Worm (Caenorhabditis elegans) whole organism, midembryonic: ENCODE results near the gene Y66D12A.3.

Source experiments
- med-1 ChIP-seq: sonication (generic microtip); optimal IDR thresholded peaks from 2 replicates; lab custom pipeline; 2017; ENCODE audit warnings: missing genetic modification characterization, mild to moderate bottlenecking, missing compliant biosample characterization, antibody characterized with exemption, missing genetic modification reagents; ENCODE audit not compliant: insufficient read depth
- ref-1 ChIP-seq: fragments of 200-800 bp; sonication (Bioruptor generic); conservative IDR thresholded peaks from 2 replicates; pipeline ENCODE4 v1.3.6; 2022; ENCODE audit warnings: missing genetic modification reagents, missing genetic modification characterization, missing compliant biosample characterization
- tab-1 ChIP-seq: fragments of 200-800 bp; sonication (Bioruptor generic); IDR thresholded peaks from 2 replicates; pipeline ENCODE4 v1.3.6; 2022; ENCODE audit warnings: missing genetic modification characterization, missing compliant biosample characterization

ce11 chrIII:11544947-11545346 lies 44.1 kb upstream of the Y66D12A.3 start:
- TF ChIP-seq ref-1 (GFP tag; lab: Robert Waterston, UW) = no peak
- TF ChIP-seq tab-1 (GFP tag; lab: Robert Waterston, UW) = no peak
- TF ChIP-seq med-1 = no peak
